Worm (Caenorhabditis elegans) whole organism, young adult: ENCODE measurements around the gene str-139.

Source experiments
- B0019.2 ChIP-seq: fragments of 200-800 bp; sonication (Bioruptor generic); conservative IDR thresholded peaks from 2 replicates; pipeline ENCODE4 v1.3.6; 2022; ENCODE audit warnings: missing genetic modification reagents, missing genetic modification characterization, missing compliant biosample characterization
- B0261.1 ChIP-seq: sonication (generic microtip); optimal IDR thresholded peaks from 2 replicates; lab custom pipeline; 2016; ENCODE audit warnings: mild to moderate bottlenecking, missing genetic modification characterization, moderate library complexity, missing compliant biosample characterization
- D2030.7 ChIP-seq: fragments of 200-800 bp; sonication (Bioruptor generic); IDR thresholded peaks from 2 replicates; pipeline ENCODE4 v1.3.6; 2022; ENCODE audit warnings: missing genetic modification reagents, missing genetic modification characterization, missing compliant biosample characterization
- F10E7.11 ChIP-seq: sonication (generic microtip); optimal IDR thresholded peaks from 2 replicates; lab custom pipeline; 2017; ENCODE audit warnings: mild to moderate bottlenecking, missing genetic modification characterization, moderate library complexity, missing compliant biosample characterization
- F23B12.7 ChIP-seq: sonication (generic microtip); optimal IDR thresholded peaks from 2 replicates; lab custom pipeline; 2017; ENCODE audit warnings: missing genetic modification characterization, mild to moderate bottlenecking, missing compliant biosample characterization, antibody characterized with exemption, moderate library complexity; ENCODE audit not compliant: insufficient read depth
- T26A5.8 ChIP-seq: sonication (generic microtip); optimal IDR thresholded peaks from 2 replicates; lab custom pipeline; 2016; ENCODE audit warnings: missing genetic modification characterization, missing compliant biosample characterization
- Y53G8AR.9 ChIP-seq: fragments of 200-800 bp; sonication (Bioruptor generic); conservative IDR thresholded peaks from 2 replicates; pipeline ENCODE4 v1.3.6; 2022; ENCODE audit warnings: missing genetic modification reagents, missing genetic modification characterization, missing compliant biosample characterization
- Y67H2A.10 ChIP-seq: fragments of 200-800 bp; sonication (Bioruptor generic); conservative IDR thresholded peaks from 2 replicates; pipeline ENCODE4 v1.3.6; 2022; ENCODE audit warnings: missing genetic modification reagents, missing genetic modification characterization, missing compliant biosample characterization
- Y79H2A.3 ChIP-seq: fragments of 200-800 bp; sonication (Bioruptor generic); conservative IDR thresholded peaks from 2 replicates; pipeline ENCODE4 v1.3.6; 2022; ENCODE audit warnings: missing genetic modification reagents, missing genetic modification characterization, missing compliant biosample characterization
- ZK185.1 ChIP-seq: sonication (generic microtip); optimal IDR thresholded peaks from 2 replicates; lab custom pipeline; 2016; ENCODE audit warnings: mild to moderate bottlenecking, missing genetic modification characterization, missing compliant biosample characterization; ENCODE audit not compliant: poor library complexity, severe bottlenecking
- ama-1 ChIP-seq, 3 experiments: fragments of 150-350 bp in 1 of 3; sonication (generic microtip) in 2 of 3; optimal IDR thresholded peaks; 2 replicates each; lab custom pipeline; 2014 to 2018; ENCODE audit warnings: missing biosample characterization in 2 of 3, missing genetic modification characterization in 2 of 3, missing genetic modification reagents in 2 of 3
- bed-2 ChIP-seq: fragments of 200-800 bp; sonication (Bioruptor generic); IDR thresholded peaks from 2 replicates; pipeline ENCODE4 v1.3.6; 2022; ENCODE audit warnings: missing genetic modification reagents, missing genetic modification characterization, missing compliant biosample characterization
- ccch-3 ChIP-seq: fragments of 200-800 bp; sonication (Bioruptor generic); optimal IDR thresholded peaks from 2 replicates; lab custom pipeline; 2018; ENCODE audit warnings: mild to moderate bottlenecking, missing genetic modification characterization, missing compliant biosample characterization
- ceh-40 ChIP-seq: fragments of 200-800 bp; sonication (Bioruptor generic); IDR thresholded peaks from 2 replicates; pipeline ENCODE4 v1.3.6; 2022; ENCODE audit warnings: missing genetic modification characterization, missing compliant biosample characterization
- ceh-91 ChIP-seq: fragments of 200-800 bp; sonication (Bioruptor generic); IDR thresholded peaks from 2 replicates; pipeline ENCODE4 v1.3.6; 2022; ENCODE audit warnings: missing genetic modification reagents, missing genetic modification characterization, missing compliant biosample characterization
- efl-1 ChIP-seq: fragments of 150-350 bp; optimal IDR thresholded peaks from 2 replicates; lab custom pipeline; 2014; ENCODE audit warnings: missing biosample characterization, missing genetic modification reagents, missing genetic modification characterization
- egrh-3 ChIP-seq: fragments of 200-800 bp; sonication (Bioruptor generic); IDR thresholded peaks from 2 replicates; pipeline ENCODE4 v1.3.6; 2022; ENCODE audit warnings: missing genetic modification reagents, missing genetic modification characterization, missing compliant biosample characterization
- gei-17 ChIP-seq: fragments of 200-800 bp; sonication (Bioruptor generic); optimal IDR thresholded peaks from 2 replicates; lab custom pipeline; 2018; ENCODE audit warnings: mild to moderate bottlenecking, missing genetic modification characterization, missing compliant biosample characterization
- hmg-1.2 ChIP-seq: fragments of 200-800 bp; sonication (Bioruptor generic); IDR thresholded peaks from 2 replicates; pipeline ENCODE4 v1.3.6; 2022; ENCODE audit warnings: missing genetic modification reagents, missing genetic modification characterization, missing compliant biosample characterization
- hmg-20 ChIP-seq: fragments of 200-800 bp; sonication (Bioruptor generic); IDR thresholded peaks from 2 replicates; pipeline ENCODE4 v1.3.6; 2022; ENCODE audit warnings: missing genetic modification reagents, missing genetic modification characterization, missing compliant biosample characterization
- hrde-1 ChIP-seq: sonication (generic microtip); optimal IDR thresholded peaks from 2 replicates; lab custom pipeline; 2016; ENCODE audit warnings: missing genetic modification characterization, mild to moderate bottlenecking, missing compliant biosample characterization, moderate library complexity, missing genotype, missing genetic modification reagents, borderline replicate concordance
- lin-35 ChIP-seq, 3 experiments: fragments of 150-350 bp in 2 of 3; sonication (generic microtip) in 1 of 3; optimal IDR thresholded peaks; 2 replicates each; lab custom pipeline; 2014 to 2018; ENCODE audit warnings: missing biosample characterization in 3 of 3, missing genetic modification characterization in 3 of 3, missing genetic modification reagents in 3 of 3
- lir-1 ChIP-seq: fragments of 200-800 bp; sonication (Bioruptor generic); conservative IDR thresholded peaks from 2 replicates; pipeline ENCODE4 v1.3.6; 2022; ENCODE audit warnings: missing genetic modification reagents, missing genetic modification characterization, missing compliant biosample characterization
- lsl-1 ChIP-seq: fragments of 200-800 bp; sonication (Bioruptor generic); optimal IDR thresholded peaks from 2 replicates; lab custom pipeline; 2018; ENCODE audit warnings: mild to moderate bottlenecking, missing genetic modification characterization, moderate library complexity, missing compliant biosample characterization
- mel-28 ChIP-seq: sonication (generic microtip); optimal IDR thresholded peaks from 2 replicates; lab custom pipeline; 2016; ENCODE audit warnings: borderline replicate concordance, mild to moderate bottlenecking, missing genetic modification characterization, missing compliant biosample characterization
- mes-4 ChIP-seq: sonication (generic microtip); optimal IDR thresholded peaks from 2 replicates; lab custom pipeline; 2016; ENCODE audit warnings: missing genotype, missing genetic modification characterization, missing compliant biosample characterization
- nhr-80 ChIP-seq: sonication (generic microtip); optimal IDR thresholded peaks from 2 replicates; lab custom pipeline; 2016; ENCODE audit warnings: missing genetic modification characterization, missing compliant biosample characterization
- rec-8 ChIP-seq, 2 experiments: sonication (generic microtip); optimal IDR thresholded peaks; 2 replicates each; lab custom pipeline; 2016; ENCODE audit warnings: mild to moderate bottlenecking in 2 of 2, missing genetic modification characterization in 2 of 2, missing genetic modification reagents in 2 of 2, missing genotype in 2 of 2, missing biosample characterization in 1 of 2, missing compliant biosample characterization in 1 of 2, moderate library complexity in 1 of 2
- rpc-1 ChIP-seq, 2 experiments: fragments of 150-350 bp in 1 of 2; sonication (generic microtip) in 1 of 2; optimal IDR thresholded peaks; 2 replicates each; lab custom pipeline; 2014 to 2018; ENCODE audit warnings: missing biosample characterization in 1 of 2, missing genetic modification characterization in 1 of 2, missing genetic modification reagents in 1 of 2, missing genotype in 1 of 2
- sdz-38 ChIP-seq: sonication (generic microtip); optimal IDR thresholded peaks from 2 replicates; lab custom pipeline; 2016; ENCODE audit warnings: missing genotype, missing genetic modification characterization, missing compliant biosample characterization
- sptf-2 ChIP-seq: fragments of 200-800 bp; sonication (Bioruptor generic); optimal IDR thresholded peaks from 2 replicates; lab custom pipeline; 2018; ENCODE audit warnings: mild to moderate bottlenecking, missing genetic modification characterization, missing compliant biosample characterization
- unc-130 ChIP-seq: sonication (generic microtip); optimal IDR thresholded peaks from 2 replicates; lab custom pipeline; 2016; ENCODE audit warnings: missing genetic modification reagents, missing genetic modification characterization, missing compliant biosample characterization
- unc-62 ChIP-seq: fragments of 150-350 bp; optimal IDR thresholded peaks from 2 replicates; lab custom pipeline; 2014; ENCODE audit warnings: missing biosample characterization, missing genetic modification reagents, missing genetic modification characterization
- ztf-22 ChIP-seq: fragments of 200-800 bp; sonication (Bioruptor generic); optimal IDR thresholded peaks from 2 replicates; lab custom pipeline; 2018; ENCODE audit warnings: mild to moderate bottlenecking, missing genetic modification characterization, moderate library complexity, missing compliant biosample characterization
- ztf-25 ChIP-seq: fragments of 200-800 bp; sonication (Bioruptor generic); IDR thresholded peaks from 2 replicates; pipeline ENCODE4 v1.3.6; 2022; ENCODE audit warnings: missing genetic modification reagents, missing genetic modification characterization, missing compliant biosample characterization
- ztf-28 ChIP-seq: fragments of 200-800 bp; sonication (Bioruptor generic); IDR thresholded peaks from 2 replicates; pipeline ENCODE4 v1.3.6; 2022; ENCODE audit warnings: missing genetic modification reagents, missing genetic modification characterization, missing compliant biosample characterization
- ztf-3 ChIP-seq: fragments of 200-800 bp; sonication (Bioruptor generic); optimal IDR thresholded peaks from 2 replicates; lab custom pipeline; 2018; ENCODE audit warnings: mild to moderate bottlenecking, missing genetic modification characterization, missing compliant biosample characterization
- ztf-6 ChIP-seq: fragments of 200-800 bp; sonication (Bioruptor generic); IDR thresholded peaks from 2 replicates; pipeline ENCODE4 v1.3.6; 2022; ENCODE audit warnings: missing genetic modification reagents, missing genetic modification characterization, missing compliant biosample characterization

str-139 gene

ce11 chrV:8050059-8050677, 11.8 kb downstream of the str-139 start (continued):
- TF ChIP-seq hmg-1.2 (GFP tag; lab: Robert Waterston, UW) (no peak), sptf-2 (GFP tag; lab: Kevin White, UChicago) (no peak), ztf-22 (GFP tag; lab: Kevin White, UChicago) (no peak), ztf-25 (no peak), unc-130 (no peak)

- TF ChIP-seq F10E7.11 (no peak), Y79H2A.3 (GFP tag; lab: Robert Waterston, UW) (no peak), bed-2 (GFP tag; lab: Robert Waterston, UW) (no peak), mes-4 (tag; lab: Kevin White, UChicago) (no peak), lsl-1 (GFP tag; lab: Kevin White, UChicago) (no peak), T26A5.8 (tag; lab: Kevin White, UChicago) (no peak), B0019.2 (GFP tag; lab: Robert Waterston, UW) (no peak), mel-28 (tag; lab: Kevin White, UChicago) (no peak), efl-1 (GFP tag; lab: Kevin White, UChicago) (no peak), egrh-3 (GFP tag; lab: Robert Waterston, UW) (no peak)
These were observed 15.3 kb downstream of the str-139 start, which contains the start of gene ZC513.3 for ce11 chrV:8046706-8047105. Gene ZC513.3 (plus strand): TSS chrV:8047006.

DNA sequence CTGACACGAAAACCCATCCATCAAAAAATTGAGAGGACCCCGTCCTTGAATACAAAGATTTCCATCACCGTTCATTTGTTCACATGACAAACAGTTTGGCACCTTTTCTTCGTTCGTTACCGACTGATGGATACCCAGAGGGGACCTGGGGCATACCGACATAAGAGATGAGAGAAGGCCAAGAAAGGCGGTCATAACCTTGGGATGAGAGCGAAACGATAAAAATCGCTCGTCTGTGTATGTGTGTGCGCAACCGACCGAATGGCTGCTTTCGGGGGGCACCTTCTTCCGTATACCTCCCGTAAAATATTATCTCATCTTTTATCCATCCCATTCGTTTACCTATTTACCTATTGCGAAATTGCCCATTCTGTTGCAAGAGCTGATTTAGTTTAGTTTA, 17.0 kb downstream of the str-139 start:
- TF ChIP-seq ztf-6 (no peak), ZK185.1 (tag; lab: Kevin White, UChicago) (no peak), B0261.1 (tag; lab: Kevin White, UChicago) (no peak), rec-8 (tag; optimal IDR thresholded peaks at IDR 0.05; lab: Kevin White, UChicago) (no peak), F23B12.7 (tag; lab: Kevin White, UChicago) (no peak), ceh-91 (GFP tag; lab: Robert Waterston, UW) (no peak)

DNA sequence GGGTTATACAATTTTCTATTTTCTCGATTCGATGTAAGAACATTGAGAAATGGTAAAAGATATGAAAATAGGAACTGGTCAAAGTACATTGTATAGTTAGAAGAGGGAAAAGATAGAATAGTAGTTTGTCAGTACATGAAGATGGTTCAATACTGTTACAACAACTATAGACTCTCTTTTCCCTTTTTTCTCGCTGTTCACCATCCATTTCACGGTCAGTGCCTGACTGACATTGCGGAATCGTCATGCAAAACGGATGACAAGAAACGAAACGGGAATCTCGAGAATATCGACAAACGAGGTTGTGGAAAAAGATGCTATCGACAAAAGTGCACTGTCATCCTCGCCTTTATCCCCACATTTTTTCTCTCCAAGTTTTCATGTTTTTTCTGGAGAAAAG, 18.3 kb downstream of the str-139 start:
- TF ChIP-seq ztf-3 (no peak), hrde-1 (no peak), lin-35 (GFP tag; optimal IDR thresholded peaks at IDR 0.05; lab: Kevin White, UChicago) (no peak), lir-1 (GFP tag; lab: Robert Waterston, UW) (no peak), Y67H2A.10 (GFP tag; lab: Robert Waterston, UW) (no peak), ama-1 (optimal IDR thresholded peaks at IDR 0.05; lab: Kevin White, UChicago) (no peak), ama-1 (GFP tag; optimal IDR thresholded peaks at IDR 0.05; lab: Kevin White, UChicago) (no peak), ccch-3 (GFP tag; lab: Kevin White, UChicago) (no peak), hmg-20 (GFP tag; lab: Robert Waterston, UW) (no peak), nhr-80 (no peak), sdz-38 (tag; lab: Kevin White, UChicago) (no peak), unc-62 (no peak), gei-17 (GFP tag; lab: Kevin White, UChicago) (no peak), ztf-25 (no peak), ztf-28 (GFP tag; lab: Robert Waterston, UW) (no peak), Y53G8AR.9 (no peak), ceh-40 (no peak), rpc-1 (optimal IDR thresholded peaks at IDR 0.05; lab: Kevin White, UChicago) (no peak), rpc-1 (tag; optimal IDR thresholded peaks at IDR 0.05; lab: Kevin White, UChicago) (no peak), D2030.7 (GFP tag; lab: Robert Waterston, UW) (no peak)
